Worm (Caenorhabditis elegans) whole organism, midembryonic: ENCODE measurements around the gene mlc-7.

Experiments used
- T22C8.4 ChIP-seq: fragments of 200-800 bp; sonication (Bioruptor generic); IDR thresholded peaks from 2 replicates; pipeline ENCODE4 v1.3.6; 2022; ENCODE audit warnings: missing genetic modification characterization, missing compliant biosample characterization
- cog-1 ChIP-seq: sonication (generic microtip); optimal IDR thresholded peaks from 2 replicates; lab custom pipeline; 2016; ENCODE audit warnings: missing genetic modification characterization, missing compliant biosample characterization
- flt-1 ChIP-seq: fragments of 200-800 bp; sonication (Bioruptor generic); IDR thresholded peaks from 2 replicates; pipeline ENCODE4 v1.3.6; 2022; ENCODE audit warnings: missing genetic modification characterization, missing compliant biosample characterization
- med-1 ChIP-seq: sonication (generic microtip); optimal IDR thresholded peaks from 2 replicates; lab custom pipeline; 2017; ENCODE audit warnings: missing genetic modification characterization, mild to moderate bottlenecking, missing compliant biosample characterization, antibody characterized with exemption, missing genetic modification reagents; ENCODE audit not compliant: insufficient read depth
- ztf-23 ChIP-seq: fragments of 200-800 bp; sonication (Bioruptor generic); IDR thresholded peaks from 2 replicates; pipeline ENCODE4 v1.3.6; 2022; ENCODE audit warnings: missing genetic modification reagents, missing genetic modification characterization, missing compliant biosample characterization
- ztf-29 ChIP-seq: fragments of 200-800 bp; sonication (Bioruptor generic); IDR thresholded peaks from 2 replicates; pipeline ENCODE4 v1.3.6; 2022; ENCODE audit warnings: missing genetic modification reagents, missing genetic modification characterization, missing compliant biosample characterization

- no peak for TF ChIP-seq med-1 (GFP tag; lab: Kevin White, UChicago)
- TF ChIP-seq ztf-29: no peak
- peak; percentile 30; the same call in 1 of the 2 replicates for TF ChIP-seq flt-1 (GFP tag; lab: Robert Waterston, UW)
- no peak for TF ChIP-seq cog-1 (tag; lab: Kevin White, UChicago)
- no peak for TF ChIP-seq T22C8.4
- TF ChIP-seq ztf-23 (GFP tag; lab: Robert Waterston, UW): no peak
These were observed 40.6 kb upstream of the mlc-7 start for ce11 chrIII:13710666-13711065.
